Fruit fly (Drosophila melanogaster): Measurements from ENCODE around the gene CG14662.

The CG14662 gene

dm6 chr3R:5018512-5019275 is 34.7 kb upstream of the CG14662 start:
- TF ChIP-seq CTCF (optimal IDR thresholded peaks at IDR 0.05), result no peak
- no peak for TF ChIP-seq CG8478 (optimal IDR thresholded peaks at IDR 0.05)

DNA sequence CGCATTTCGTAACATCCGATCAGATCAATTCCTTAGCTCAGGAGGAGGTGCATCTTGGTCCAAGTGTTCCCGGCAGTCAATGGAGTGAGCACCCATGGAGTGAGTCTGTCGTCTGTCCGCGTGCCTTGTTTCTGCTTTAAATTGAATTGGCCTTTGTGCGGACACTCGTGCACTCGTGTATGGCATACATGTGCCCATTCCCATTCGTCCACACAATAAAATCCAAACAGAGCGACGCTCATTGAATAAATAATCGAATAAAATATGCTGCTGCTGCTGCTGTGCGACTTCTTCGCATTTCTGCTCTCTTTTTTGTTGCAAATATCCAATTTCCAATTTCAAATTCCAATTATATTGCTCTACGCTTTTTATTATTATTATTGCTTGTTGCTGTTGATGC is 33.1 kb upstream of the CG14662 start:
- no peak for TF ChIP-seq CTCF (optimal IDR thresholded peaks at IDR 0.05)
- TF ChIP-seq CG8478 (optimal IDR thresholded peaks at IDR 0.05), result no peak

DNA sequence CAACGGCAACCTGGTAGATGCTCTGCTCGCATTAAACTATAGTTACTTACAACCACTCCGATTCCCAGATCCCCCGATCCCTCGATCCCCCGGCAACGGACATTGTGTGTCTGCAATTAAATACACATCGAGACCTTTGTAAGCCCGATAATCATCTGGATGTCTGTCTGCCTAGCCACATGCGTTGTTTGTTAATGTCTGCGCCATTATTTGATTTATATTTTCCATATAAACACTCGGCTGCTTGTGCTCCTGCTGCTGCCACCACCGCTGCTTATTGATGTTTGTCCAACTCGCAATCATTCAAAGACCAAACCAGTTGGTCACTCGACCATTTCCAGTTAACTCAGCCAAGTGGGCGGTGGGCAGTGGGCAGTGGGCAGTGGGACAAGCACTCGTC is 32.2 kb upstream of the CG14662 start:
- TF ChIP-seq CG8478 (optimal IDR thresholded peaks at IDR 0.05) (no peak), CTCF (optimal IDR thresholded peaks at IDR 0.05) (no peak)

DNA sequence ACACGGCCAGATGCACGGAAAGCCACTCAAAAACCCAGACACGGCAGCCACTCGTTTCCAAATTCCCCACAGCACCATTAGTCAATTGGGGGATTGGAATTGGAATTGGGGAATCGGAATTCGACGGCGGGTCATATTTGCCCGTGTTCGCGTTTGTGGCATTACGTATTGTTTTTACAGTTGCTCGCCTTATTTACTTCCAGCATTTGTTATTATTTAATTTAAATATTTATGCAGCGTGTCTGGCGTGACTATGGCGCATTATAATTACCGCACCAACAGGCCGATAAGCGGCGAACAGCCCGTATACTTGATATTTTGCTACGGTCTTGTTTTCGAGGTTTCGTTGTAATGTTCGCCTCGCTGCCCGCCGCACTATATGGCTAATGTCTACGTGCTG is 31.1 kb upstream of the CG14662 start:
- TF ChIP-seq CG8478 (optimal IDR thresholded peaks at IDR 0.05) (no peak), CTCF (optimal IDR thresholded peaks at IDR 0.05) (no peak)

- no peak for TF ChIP-seq CTCF (optimal IDR thresholded peaks at IDR 0.05)
- TF ChIP-seq CG8478 (optimal IDR thresholded peaks at IDR 0.05), result no peak
Observed at dm6 chr3R:5014689-5015088, 30.7 kb upstream of the CG14662 start.

dm6 chr3R:5013503-5013902 is 29.5 kb upstream of the CG14662 start:
- no peak for TF ChIP-seq CG8478 (optimal IDR thresholded peaks at IDR 0.05)
- no peak for TF ChIP-seq CTCF (optimal IDR thresholded peaks at IDR 0.05)

DNA sequence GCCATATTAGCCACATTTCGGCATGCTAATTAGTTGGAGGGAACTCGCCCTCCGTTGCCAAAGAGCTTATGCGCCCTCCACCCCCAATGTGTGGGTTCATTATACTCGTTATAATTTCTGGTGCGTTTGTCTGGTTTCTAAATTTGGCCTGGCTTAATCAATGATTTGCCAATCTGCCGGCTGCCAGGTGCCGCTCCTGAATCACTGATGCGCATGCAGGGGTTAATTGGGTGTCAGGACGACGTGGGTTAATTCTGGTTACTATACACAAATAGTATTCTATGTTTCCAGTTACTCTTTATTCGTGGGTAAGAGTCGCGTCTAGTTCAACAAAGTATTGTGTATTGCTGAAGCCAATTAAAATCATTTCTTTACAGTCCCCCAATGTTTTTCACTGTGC is 28.6 kb upstream of the CG14662 start:
- TF ChIP-seq CG8478 (optimal IDR thresholded peaks at IDR 0.05) (no peak), CTCF (optimal IDR thresholded peaks at IDR 0.05) (no peak)

DNA sequence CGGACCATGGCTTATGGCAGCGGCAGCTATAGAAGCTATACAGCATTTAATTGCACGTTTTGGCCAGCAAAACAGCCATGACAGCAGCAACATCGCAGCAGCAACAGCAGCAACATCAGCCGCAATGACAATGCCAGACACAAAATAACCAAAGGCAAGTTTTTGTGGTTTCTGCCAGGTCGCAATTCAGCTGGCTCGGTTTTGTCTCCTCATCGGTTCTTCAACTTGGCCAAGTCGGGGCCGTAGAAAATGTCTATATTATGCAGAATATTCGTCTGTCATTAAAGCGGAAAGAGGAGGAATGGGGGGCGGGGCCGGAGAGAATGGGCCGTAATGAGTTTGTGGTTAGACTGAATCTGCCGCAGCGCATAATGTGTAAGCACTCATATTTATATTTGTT is 27.9 kb upstream of the CG14662 start:
- TF ChIP-seq CG8478 (optimal IDR thresholded peaks at IDR 0.05), result no peak
- no peak for TF ChIP-seq CTCF (optimal IDR thresholded peaks at IDR 0.05)

- TF ChIP-seq CG8478 (optimal IDR thresholded peaks at IDR 0.05), result no peak
- no peak for TF ChIP-seq CTCF (optimal IDR thresholded peaks at IDR 0.05)
Observed at dm6 chr3R:5010981-5011617, 27.1 kb upstream of the CG14662 start, which contains the start of gene plh. plh (minus strand) TSS chr3R:5011031.

DNA sequence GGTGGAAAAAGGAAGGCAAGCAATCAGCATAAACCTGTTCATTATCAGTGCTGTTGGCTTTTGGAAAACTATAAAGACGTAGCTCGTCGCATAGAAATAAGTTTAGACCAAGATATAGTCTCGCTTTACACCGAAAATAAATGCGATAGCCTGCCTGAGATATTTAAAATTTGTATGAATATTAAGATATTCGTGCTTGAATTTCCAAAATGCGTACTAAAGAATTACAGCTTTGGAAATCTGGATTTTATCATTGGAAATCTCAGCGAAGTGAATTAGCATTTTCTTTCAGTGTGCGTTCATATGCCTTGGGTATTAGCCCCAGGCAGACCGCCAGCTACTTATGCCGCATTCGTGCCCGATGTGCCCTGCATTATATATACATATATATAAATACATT is 26.1 kb upstream of the CG14662 start:
- TF ChIP-seq CTCF (optimal IDR thresholded peaks at IDR 0.05), result no peak

DNA sequence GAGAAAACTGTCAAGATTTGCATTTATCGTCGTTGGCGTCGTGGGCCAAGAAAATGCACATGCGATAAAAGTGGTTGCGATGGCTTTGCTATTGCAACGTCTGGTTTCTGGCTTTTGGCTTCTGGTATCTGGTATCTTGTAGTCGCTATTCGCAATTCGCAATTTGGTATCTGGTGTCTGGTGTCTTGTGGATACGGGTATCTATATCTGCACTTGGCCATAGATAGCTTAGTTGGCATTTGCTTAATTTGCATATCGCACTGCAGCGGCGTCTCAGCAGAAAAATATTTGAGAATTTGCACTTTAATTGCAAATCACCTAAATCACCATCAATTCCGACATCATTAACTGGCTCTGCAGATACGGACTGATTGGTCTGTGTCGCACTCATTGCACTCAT is 16.6 kb upstream of the CG14662 start:
- TF ChIP-seq CG8478 (optimal IDR thresholded peaks at IDR 0.05), result no peak
- TF ChIP-seq CTCF (optimal IDR thresholded peaks at IDR 0.05), result no peak

DNA sequence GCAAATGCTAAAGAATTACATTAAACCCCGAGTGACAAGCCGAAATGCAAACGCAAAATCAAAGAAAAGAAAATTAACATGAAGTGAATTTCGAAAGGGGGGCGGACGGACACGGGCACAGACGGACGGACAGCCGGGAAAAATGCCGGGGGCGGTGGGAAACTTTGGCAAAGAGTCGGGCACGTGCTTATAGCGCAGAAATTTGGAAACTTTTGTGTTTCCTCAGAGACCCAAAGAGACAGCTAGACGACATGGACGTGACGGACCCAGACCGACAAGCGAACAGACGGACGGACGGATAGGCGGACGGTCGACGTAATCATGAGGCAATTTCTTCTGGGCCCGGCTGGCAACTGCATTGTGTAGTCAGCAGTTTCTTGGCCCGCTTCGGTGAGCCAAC is 14.7 kb upstream of the CG14662 start:
- no peak for TF ChIP-seq CG8478 (optimal IDR thresholded peaks at IDR 0.05)
- TF ChIP-seq CTCF (optimal IDR thresholded peaks at IDR 0.05), result no peak

dm6 chr3R:4997399-4998203 is 13.6 kb upstream of the CG14662 start:
- no peak for TF ChIP-seq CG8478 (optimal IDR thresholded peaks at IDR 0.05)

DNA sequence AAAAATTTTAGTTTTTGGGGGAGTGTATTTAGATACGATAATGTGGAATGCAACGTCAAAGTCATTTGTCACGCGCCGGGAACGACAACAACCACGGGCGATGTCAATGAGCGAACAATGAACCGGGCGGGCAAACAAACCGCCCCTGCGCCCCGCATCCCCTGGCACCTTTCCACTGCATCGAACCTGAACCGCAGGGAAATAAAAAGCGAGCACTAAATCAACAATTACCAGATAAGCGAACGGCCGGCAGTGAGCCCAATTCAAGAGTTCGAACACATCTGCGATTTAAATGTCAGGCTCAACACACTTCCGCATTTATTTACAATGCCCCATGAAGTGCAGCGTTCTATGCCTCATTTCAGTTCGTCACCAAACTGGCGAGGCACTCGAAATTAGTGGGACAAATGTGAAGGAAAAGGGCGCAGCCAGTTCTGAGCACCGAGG is 12.5 kb upstream of the CG14662 start:
- TF ChIP-seq CTCF (optimal IDR thresholded peaks at IDR 0.05) (no peak), CG8478 (optimal IDR thresholded peaks at IDR 0.05) (no peak)

DNA sequence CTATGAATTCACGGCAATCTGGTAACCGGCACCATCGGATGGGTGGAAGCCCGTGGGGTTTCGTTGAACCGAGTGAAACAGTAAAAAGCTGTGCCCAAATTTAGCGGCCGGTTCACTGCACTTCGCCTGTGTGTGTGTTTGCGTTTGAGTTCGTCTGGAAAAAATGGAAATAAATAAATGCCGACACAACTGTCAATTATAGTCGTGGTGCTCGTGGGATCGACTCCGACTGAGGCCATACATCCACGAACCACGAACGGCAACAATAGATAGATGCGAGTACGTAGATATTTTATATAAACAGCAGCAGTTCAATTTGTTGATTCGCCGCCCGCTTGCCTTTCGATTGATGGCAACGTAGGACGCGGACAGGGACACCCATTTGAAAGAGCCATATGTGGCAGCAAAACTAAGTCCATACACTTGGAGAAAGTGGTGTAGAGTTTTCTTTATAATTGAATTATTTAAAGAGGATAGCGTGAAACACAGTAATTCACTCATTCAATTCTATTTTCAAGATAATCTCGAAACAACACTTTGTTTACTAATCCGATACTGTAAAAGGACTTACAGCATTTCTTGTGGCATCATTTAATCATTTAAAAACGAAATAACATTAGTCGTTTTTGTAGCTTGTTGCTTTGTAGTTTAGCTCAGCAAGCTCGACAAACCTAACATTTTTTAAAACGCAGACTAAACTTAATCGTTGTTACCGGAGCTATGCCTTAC is 11.7 kb upstream of the CG14662 start:
- TF ChIP-seq CTCF (optimal IDR thresholded peaks at IDR 0.05) (no peak), CG8478 (optimal IDR thresholded peaks at IDR 0.05) (no peak)

Data from S2 (cell line).